Fruit fly (Drosophila melanogaster) Kc167 (cell line): ENCODE data around the gene CG32486.

Experiments used
- Myc ChIP-seq: fragments of >200 bp; optimal IDR thresholded peaks from 2 replicates; lab custom pipeline; 2017; ENCODE audit warnings: missing external identifiers
- Sin3A ChIP-seq: fragments of >200 bp; optimal IDR thresholded peaks from 2 replicates; lab custom pipeline; 2018; ENCODE audit warnings: missing external identifiers
- h ChIP-seq: fragments of >200 bp; optimal IDR thresholded peaks from 3 replicates; lab custom pipeline; 2018; ENCODE audit warnings: missing external identifiers
- insv ChIP-seq: fragments of >200 bp; optimal IDR thresholded peaks from 3 replicates; lab custom pipeline; 2018; ENCODE audit warnings: missing external identifiers
- psq ChIP-seq: fragments of >200 bp; optimal IDR thresholded peaks from 2 replicates; lab custom pipeline; 2017; ENCODE audit warnings: missing external identifiers

- no peak for TF ChIP-seq h
- TF ChIP-seq Sin3A = no peak
- TF ChIP-seq psq (lab: Kevin White, UChicago) = no peak
- no peak for TF ChIP-seq insv (lab: Kevin White, UChicago)
- no peak for TF ChIP-seq Myc (lab: Kevin White, UChicago)
Observed at dm6 chr3L:3074380-3074779, 3.7 kb upstream of the CG32486 start.
